Fruit fly (Drosophila melanogaster): ENCODE measurements around the gene nAChRalpha2.

- no peak for TF ChIP-seq Dll (optimal IDR thresholded peaks at IDR 0.05)
- no peak for TF ChIP-seq usp (GFP tag; optimal IDR thresholded peaks at IDR 0.05)
- TF ChIP-seq psq (optimal IDR thresholded peaks at IDR 0.05), result no peak
- no peak for TF ChIP-seq EcR (GFP tag; optimal IDR thresholded peaks at IDR 0.05)
- no peak for TF ChIP-seq CG8478 (optimal IDR thresholded peaks at IDR 0.05)
- no peak for TF ChIP-seq pan (optimal IDR thresholded peaks at IDR 0.05)
Measured at dm6 chr3R:24524426-24524974, 39.3 kb downstream of the nAChRalpha2 start, which contains the start of gene Jhbp12.
